Worm (Caenorhabditis elegans) whole organism, midembryonic: Measurements from ENCODE around the gene snu-13.

Experiments
- T22C8.4 ChIP-seq: fragments of 200-800 bp; sonication (Bioruptor generic); IDR thresholded peaks from 2 replicates; pipeline ENCODE4 v1.3.6; 2022; ENCODE audit warnings: missing genetic modification characterization, missing compliant biosample characterization
- cog-1 ChIP-seq: sonication (generic microtip); optimal IDR thresholded peaks from 2 replicates; lab custom pipeline; 2016; ENCODE audit warnings: missing genetic modification characterization, missing compliant biosample characterization
- flt-1 ChIP-seq: fragments of 200-800 bp; sonication (Bioruptor generic); IDR thresholded peaks from 2 replicates; pipeline ENCODE4 v1.3.6; 2022; ENCODE audit warnings: missing genetic modification characterization, missing compliant biosample characterization
- klf-2 ChIP-seq: fragments of 200-800 bp; sonication (Bioruptor generic); conservative IDR thresholded peaks from 2 replicates; pipeline ENCODE4 v1.3.6; 2022; ENCODE audit warnings: missing genetic modification reagents, missing genetic modification characterization, missing compliant biosample characterization
- med-1 ChIP-seq: sonication (generic microtip); optimal IDR thresholded peaks from 2 replicates; lab custom pipeline; 2017; ENCODE audit warnings: missing genetic modification characterization, mild to moderate bottlenecking, missing compliant biosample characterization, antibody characterized with exemption, missing genetic modification reagents; ENCODE audit not compliant: insufficient read depth
- ref-1 ChIP-seq: fragments of 200-800 bp; sonication (Bioruptor generic); conservative IDR thresholded peaks from 2 replicates; pipeline ENCODE4 v1.3.6; 2022; ENCODE audit warnings: missing genetic modification reagents, missing genetic modification characterization, missing compliant biosample characterization
- tab-1 ChIP-seq: fragments of 200-800 bp; sonication (Bioruptor generic); IDR thresholded peaks from 2 replicates; pipeline ENCODE4 v1.3.6; 2022; ENCODE audit warnings: missing genetic modification characterization, missing compliant biosample characterization
- ztf-23 ChIP-seq: fragments of 200-800 bp; sonication (Bioruptor generic); IDR thresholded peaks from 2 replicates; pipeline ENCODE4 v1.3.6; 2022; ENCODE audit warnings: missing genetic modification reagents, missing genetic modification characterization, missing compliant biosample characterization
- ztf-29 ChIP-seq: fragments of 200-800 bp; sonication (Bioruptor generic); IDR thresholded peaks from 2 replicates; pipeline ENCODE4 v1.3.6; 2022; ENCODE audit warnings: missing genetic modification reagents, missing genetic modification characterization, missing compliant biosample characterization

Gene snu-13

DNA sequence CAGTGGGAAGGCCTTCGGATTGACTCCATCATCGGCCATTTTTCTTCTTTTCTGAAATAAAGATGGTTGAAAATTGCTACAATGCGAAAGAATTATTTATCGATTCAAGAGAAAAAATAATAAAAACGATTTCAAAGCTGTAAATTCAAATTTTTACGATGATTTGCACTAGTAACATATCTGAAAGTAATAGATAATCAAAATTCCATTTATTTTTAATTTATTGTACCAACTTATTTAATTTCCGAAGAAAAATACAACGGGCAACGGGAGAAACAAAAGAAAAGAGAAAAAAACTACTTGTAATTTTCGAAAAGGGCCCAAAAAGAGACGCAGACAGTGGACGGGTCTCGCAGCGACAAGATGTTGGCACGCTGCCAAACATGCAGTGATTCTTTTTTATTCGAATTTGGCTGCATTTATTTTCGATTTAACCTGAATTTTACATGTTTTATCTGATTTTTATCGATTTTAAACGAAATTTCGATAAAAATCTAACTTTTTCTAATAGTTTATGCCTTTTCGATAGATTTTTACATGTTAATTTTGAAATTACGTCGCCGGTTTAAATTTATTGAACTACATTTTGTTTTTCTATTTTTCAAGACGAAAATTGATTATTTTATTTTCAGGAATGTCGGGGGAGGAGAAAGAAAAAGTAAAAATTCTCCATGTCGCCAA, at the start of gene snu-13, which contains the start of gene rsp-7:
Gene snu-13 (minus strand): TSS at position 51 of the 681 bp plus-strand sequence.
Gene rsp-7 (plus strand): TSS at position 631 of the 681 bp plus-strand sequence.
- TF ChIP-seq med-1 (no peak), cog-1 (peak; percentile 45), ztf-29 (no peak)

DNA sequence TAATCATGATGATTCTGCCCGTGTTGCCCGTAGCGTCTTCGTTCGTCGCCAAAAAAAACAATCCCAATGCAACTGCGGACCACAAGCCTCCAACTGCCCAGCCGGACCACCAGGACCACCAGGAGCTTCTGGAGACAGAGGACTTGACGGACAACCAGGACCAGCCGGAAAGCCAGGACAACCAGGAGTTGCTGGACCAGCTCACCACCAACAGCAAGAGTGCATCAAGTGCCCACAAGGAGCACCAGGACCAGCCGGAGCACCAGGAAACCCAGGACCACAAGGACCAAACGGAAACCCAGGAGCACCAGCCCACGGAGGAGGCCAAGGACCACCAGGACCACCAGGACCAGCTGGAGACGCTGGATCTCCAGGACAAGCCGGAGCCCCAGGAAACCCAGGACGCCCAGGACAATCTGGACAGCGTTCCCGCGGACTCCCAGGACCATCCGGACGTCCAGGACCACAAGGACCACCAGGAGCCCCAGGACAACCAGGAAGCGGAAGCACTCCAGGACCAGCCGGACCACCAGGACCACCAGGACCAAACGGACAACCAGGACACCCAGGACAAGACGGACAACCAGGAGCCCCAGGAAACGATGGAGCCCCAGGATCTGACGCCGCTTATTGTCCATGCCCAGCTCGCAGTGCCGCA, 49.1 kb upstream of the snu-13 start:
- TF ChIP-seq cog-1: no peak
- TF ChIP-seq klf-2 (GFP tag; lab: Robert Waterston, UW): no peak
- no peak for TF ChIP-seq ztf-23 (GFP tag; lab: Robert Waterston, UW)
- TF ChIP-seq med-1: no peak
- TF ChIP-seq ztf-29: no peak
- no peak for TF ChIP-seq flt-1 (GFP tag; lab: Robert Waterston, UW)
- TF ChIP-seq ref-1 (GFP tag; lab: Robert Waterston, UW): no peak
- TF ChIP-seq T22C8.4: no peak
- TF ChIP-seq tab-1 (GFP tag; lab: Robert Waterston, UW): no peak

DNA sequence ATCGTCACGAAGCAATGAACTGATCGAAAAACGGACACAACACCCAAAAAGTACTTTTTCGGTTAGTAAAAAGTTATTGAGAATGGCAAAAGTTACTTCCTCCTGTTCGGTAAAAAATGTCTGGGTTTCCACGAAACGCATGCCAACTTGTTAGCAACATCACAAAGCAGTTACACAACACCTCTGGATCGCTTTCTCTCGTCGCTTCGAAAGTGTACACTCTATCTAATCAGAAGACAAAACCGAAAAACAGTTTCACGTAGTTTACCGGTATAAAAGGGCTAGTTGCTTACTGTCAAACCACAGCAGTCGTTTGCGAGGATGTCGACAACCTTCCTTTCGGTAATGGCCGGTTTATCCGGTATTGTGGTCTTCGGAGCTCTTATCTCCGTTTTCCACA, 48.5 kb upstream of the snu-13 start, which contains the start of gene col-80:
Gene col-80 (plus strand): TSS at position 301 of the 400 bp plus-strand sequence.
- TF ChIP-seq ztf-29 (no peak), med-1 (no peak), flt-1 (GFP tag; lab: Robert Waterston, UW) (no peak), T22C8.4 (no peak), klf-2 (GFP tag; lab: Robert Waterston, UW) (no peak), ztf-23 (GFP tag; lab: Robert Waterston, UW) (no peak), cog-1 (no peak), tab-1 (GFP tag; lab: Robert Waterston, UW) (no peak), ref-1 (GFP tag; lab: Robert Waterston, UW) (no peak)

DNA sequence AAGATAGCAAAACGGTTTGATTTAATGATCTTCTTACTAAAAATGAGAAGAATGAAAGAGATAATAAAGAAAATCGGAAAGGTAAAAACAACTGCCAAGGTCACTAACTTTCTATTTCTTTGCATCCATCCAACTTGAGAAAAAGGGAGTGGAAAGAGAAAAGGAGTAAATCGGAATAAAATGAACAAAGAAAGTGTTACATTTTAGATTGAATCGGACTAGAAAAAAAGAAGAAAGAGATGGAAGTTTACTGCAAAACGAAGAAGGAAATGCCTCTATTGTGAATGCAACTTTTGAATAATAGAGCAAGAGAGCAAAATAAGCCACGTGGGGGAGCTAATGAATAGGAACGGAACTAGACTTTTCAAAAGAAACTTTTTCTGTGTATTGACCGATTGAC, 47.6 kb upstream of the snu-13 start:
- TF ChIP-seq klf-2 (GFP tag; lab: Robert Waterston, UW): no peak
- no peak for TF ChIP-seq ztf-23 (GFP tag; lab: Robert Waterston, UW)
- TF ChIP-seq flt-1 (GFP tag; lab: Robert Waterston, UW): no peak
- no peak for TF ChIP-seq ztf-29
- no peak for TF ChIP-seq T22C8.4
- TF ChIP-seq med-1: no peak
- TF ChIP-seq ref-1 (GFP tag; lab: Robert Waterston, UW): no peak
- no peak for TF ChIP-seq cog-1
- TF ChIP-seq tab-1 (GFP tag; lab: Robert Waterston, UW): no peak

DNA sequence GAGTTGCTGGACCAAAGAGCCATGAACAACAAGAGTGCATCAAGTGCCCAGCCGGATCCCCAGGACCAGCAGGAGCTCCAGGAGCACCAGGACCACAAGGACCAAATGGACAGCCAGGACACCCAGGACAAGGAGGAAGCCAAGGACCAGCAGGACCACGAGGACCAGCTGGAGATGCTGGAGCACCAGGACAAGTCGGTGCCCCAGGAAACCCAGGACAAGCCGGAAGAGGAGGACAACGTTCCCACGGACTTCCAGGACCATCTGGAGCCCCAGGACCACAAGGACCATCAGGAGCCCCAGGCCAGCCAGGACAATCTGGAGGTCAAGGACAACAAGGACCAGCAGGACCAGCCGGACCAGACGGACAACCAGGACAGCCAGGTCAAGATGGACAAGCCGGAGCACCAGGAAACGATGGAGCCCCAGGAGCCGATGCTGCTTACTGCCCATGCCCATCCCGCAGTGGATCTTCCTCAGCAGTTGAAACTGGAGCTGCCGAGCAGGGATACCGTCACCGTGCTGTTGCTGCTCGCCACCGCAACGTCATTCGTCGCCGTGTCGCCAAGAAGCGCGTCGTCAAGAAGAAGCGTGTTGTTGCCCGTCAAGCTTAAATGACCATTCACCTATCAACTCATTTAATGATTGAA, 47.0 kb upstream of the snu-13 start:
- TF ChIP-seq cog-1 (no peak), klf-2 (GFP tag; lab: Robert Waterston, UW) (no peak), flt-1 (GFP tag; lab: Robert Waterston, UW) (no peak), ref-1 (GFP tag; lab: Robert Waterston, UW) (no peak), ztf-23 (GFP tag; lab: Robert Waterston, UW) (no peak), tab-1 (GFP tag; lab: Robert Waterston, UW) (no peak), T22C8.4 (no peak), ztf-29 (no peak), med-1 (no peak)

DNA sequence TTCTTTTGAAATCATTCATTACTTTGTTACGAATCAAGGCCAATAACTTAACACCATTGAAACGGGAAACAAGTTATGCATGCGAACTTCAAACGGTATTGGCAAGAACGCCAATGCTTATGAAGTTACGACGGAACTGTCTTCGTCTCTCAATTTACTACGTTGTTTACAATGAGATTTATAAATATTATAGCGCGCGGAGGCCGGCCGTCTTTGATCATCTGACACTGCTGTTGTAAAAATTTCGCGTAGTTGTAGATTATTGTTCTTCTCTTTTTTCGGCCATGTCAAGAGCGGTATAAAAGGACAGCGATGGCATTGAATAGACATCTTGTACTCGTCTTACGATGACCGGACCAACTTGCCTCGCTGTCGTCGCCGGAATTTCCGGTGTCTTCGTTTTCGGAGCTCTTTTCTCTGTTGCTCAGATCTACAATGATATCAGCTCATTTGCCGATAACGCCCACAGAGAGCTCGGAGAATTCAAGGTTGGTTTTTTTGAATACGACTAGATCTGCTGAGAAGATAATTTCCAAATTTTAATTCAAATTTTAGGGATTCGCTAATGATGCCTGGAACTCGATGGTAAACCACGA, 46.2 kb upstream of the snu-13 start, which contains the start of gene col-39:
Gene col-39 (plus strand): TSS at position 342 of the 596 bp plus-strand sequence.
- TF ChIP-seq ztf-23 (GFP tag; lab: Robert Waterston, UW) (no peak), tab-1 (GFP tag; lab: Robert Waterston, UW) (no peak), T22C8.4 (no peak)

DNA sequence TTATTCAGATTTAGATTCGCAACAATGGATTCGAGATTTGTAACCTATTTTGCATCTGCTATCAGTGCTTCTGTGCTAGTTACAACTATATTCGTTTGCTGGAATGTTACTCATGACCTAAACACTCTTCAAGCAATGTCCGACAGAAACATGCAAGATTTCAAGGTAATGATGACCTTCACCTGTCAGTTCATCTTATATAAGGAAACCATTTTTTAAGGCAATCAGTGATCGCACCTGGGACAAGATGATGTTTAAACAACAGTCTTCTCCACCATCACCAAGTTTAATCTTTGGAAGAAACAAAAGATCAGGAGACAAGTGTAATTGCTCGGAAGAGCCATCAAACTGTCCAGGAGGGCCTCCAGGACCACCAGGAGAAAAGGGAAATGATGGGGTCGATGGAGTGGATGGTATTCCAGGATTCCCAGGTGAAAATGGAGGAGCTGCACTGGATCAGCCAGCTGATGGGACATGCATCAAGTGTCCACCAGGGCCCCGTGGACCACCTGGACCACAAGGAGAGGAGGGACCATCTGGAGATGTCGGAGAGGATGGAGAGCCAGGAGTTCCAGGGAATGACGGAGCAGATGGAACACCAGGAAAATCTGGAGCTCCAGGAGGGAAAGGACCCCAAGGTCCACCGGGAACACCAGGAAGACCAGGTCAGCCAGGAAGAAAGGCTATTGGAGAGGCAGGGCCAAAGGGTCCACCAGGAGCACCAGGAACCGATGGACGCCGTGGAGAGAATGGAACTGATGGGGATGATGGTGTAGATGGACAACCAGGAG, 45.4 kb upstream of the snu-13 start, which contains the start of gene col-79:
Gene col-79 (plus strand): TSS at position 20 of the 791 bp plus-strand sequence.
- TF ChIP-seq tab-1 (GFP tag; lab: Robert Waterston, UW) (no peak), ztf-23 (GFP tag; lab: Robert Waterston, UW) (0 out of 2 replicates have a peak, but pooled peaks have one; percentile 23), klf-2 (GFP tag; lab: Robert Waterston, UW) (no peak), flt-1 (GFP tag; lab: Robert Waterston, UW) (no peak)

DNA sequence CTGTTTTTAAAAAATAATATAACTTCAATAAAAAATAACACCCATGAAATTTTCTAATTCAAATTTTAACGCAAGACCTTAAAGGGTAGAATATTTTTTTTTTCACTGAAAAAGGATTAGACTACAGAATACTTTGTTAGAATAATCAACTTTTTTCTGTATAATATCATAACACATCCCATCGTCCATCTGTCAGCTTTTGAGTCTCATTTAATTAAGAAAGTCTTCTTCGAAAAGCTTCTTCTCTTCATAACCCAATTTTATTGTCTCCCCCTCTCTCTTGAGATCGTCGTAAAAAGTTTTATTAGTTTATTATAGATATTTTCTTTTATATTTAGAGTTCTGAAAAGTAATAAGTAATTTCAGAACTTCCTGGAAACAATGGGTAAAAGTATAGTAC, 37.6 kb upstream of the snu-13 start:
- TF ChIP-seq ztf-23 (GFP tag; lab: Robert Waterston, UW): no peak
- TF ChIP-seq ztf-29: no peak
- TF ChIP-seq med-1: no peak
- no peak for TF ChIP-seq flt-1 (GFP tag; lab: Robert Waterston, UW)
- no peak for TF ChIP-seq ref-1 (GFP tag; lab: Robert Waterston, UW)
- no peak for TF ChIP-seq T22C8.4
- TF ChIP-seq cog-1: no peak
- TF ChIP-seq tab-1 (GFP tag; lab: Robert Waterston, UW): no peak

DNA sequence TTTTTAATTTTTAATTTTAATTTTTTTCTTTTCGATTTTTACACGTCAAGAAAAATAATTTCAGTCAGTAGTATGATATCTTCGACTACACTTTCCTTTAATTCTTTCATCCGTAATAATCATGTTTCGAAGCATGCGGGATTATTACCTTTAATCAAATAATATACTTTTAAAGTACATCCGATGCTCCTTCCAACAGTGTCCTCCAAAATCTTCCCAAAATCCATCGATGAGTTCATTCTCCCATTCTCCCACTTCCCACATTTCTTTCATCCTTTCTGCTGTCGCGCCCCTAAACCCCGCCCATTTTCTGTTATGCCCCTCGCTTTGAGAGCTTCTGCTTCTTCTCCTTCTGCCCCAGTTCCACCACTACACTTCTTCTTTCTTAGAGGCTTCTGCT, 36.3 kb upstream of the snu-13 start, which contains the start of gene lgc-57:
Gene lgc-57 (plus strand): TSS at position 301 of the 400 bp plus-strand sequence.
- TF ChIP-seq ztf-23 (GFP tag; lab: Robert Waterston, UW) (no peak), flt-1 (GFP tag; lab: Robert Waterston, UW) (no peak), med-1 (no peak), ref-1 (GFP tag; lab: Robert Waterston, UW) (no peak)
